Worm (Caenorhabditis elegans) whole organism, mixed stage, embryonic: ENCODE measurements around the gene F46B6.9.
A peak's percentile ranks its signal among the peaks of the same experiment; 100 is the strongest.

ENCODE experiments used
- M03D4.4 ChIP-seq: sonication (generic microtip); optimal IDR thresholded peaks from 2 replicates; lab custom pipeline; 2017; ENCODE audit warnings: mild to moderate bottlenecking, missing genetic modification characterization, missing compliant biosample characterization
- bed-3 ChIP-seq: fragments of 200-800 bp; sonication (Bioruptor generic); optimal IDR thresholded peaks from 3 replicates; lab custom pipeline; 2018; ENCODE audit warnings: mild to moderate bottlenecking, missing genetic modification characterization, moderate library complexity, missing compliant biosample characterization
- blmp-1 ChIP-seq: fragments of 150-350 bp; optimal IDR thresholded peaks from 2 replicates; lab custom pipeline; 2014; ENCODE audit warnings: missing biosample characterization, missing genetic modification characterization
- ceh-39 ChIP-seq: fragments of 150-350 bp; optimal IDR thresholded peaks from 2 replicates; lab custom pipeline; 2014; ENCODE audit warnings: missing biosample characterization, missing genetic modification characterization
- ceh-43 ChIP-seq: fragments of 200-800 bp; sonication (Bioruptor generic); optimal IDR thresholded peaks from 2 replicates; lab custom pipeline; 2018; ENCODE audit warnings: mild to moderate bottlenecking, missing genetic modification characterization, moderate library complexity, missing compliant biosample characterization
- ceh-83 ChIP-seq: fragments of 200-800 bp; sonication (Bioruptor generic); optimal IDR thresholded peaks from 2 replicates; lab custom pipeline; 2018; ENCODE audit warnings: mild to moderate bottlenecking, missing genetic modification characterization, missing compliant biosample characterization
- ces-1 ChIP-seq: fragments of 150-350 bp; optimal IDR thresholded peaks from 2 replicates; lab custom pipeline; 2014; ENCODE audit warnings: missing biosample characterization, missing genetic modification reagents, missing genetic modification characterization
- cnd-1 ChIP-seq: fragments of 200-800 bp; sonication (Bioruptor generic); optimal IDR thresholded peaks from 2 replicates; lab custom pipeline; 2018; ENCODE audit warnings: mild to moderate bottlenecking, missing genetic modification characterization, missing compliant biosample characterization
- drap-1 ChIP-seq: fragments of 200-800 bp; sonication (Bioruptor generic); optimal IDR thresholded peaks from 3 replicates; lab custom pipeline; 2018; ENCODE audit warnings: mild to moderate bottlenecking, missing genetic modification characterization, missing compliant biosample characterization
- elt-1 ChIP-seq: sonication (generic microtip); optimal IDR thresholded peaks from 2 replicates; lab custom pipeline; 2017; ENCODE audit warnings: missing genetic modification characterization, mild to moderate bottlenecking, missing compliant biosample characterization, antibody characterized with exemption, moderate library complexity, borderline replicate concordance; ENCODE audit not compliant: insufficient read depth
- elt-3 ChIP-seq: fragments of 150-350 bp; optimal IDR thresholded peaks from 2 replicates; lab custom pipeline; 2014; ENCODE audit warnings: missing biosample characterization, missing genetic modification characterization
- flh-1 ChIP-seq: fragments of 200-800 bp; sonication (Bioruptor generic); optimal IDR thresholded peaks from 2 replicates; lab custom pipeline; 2018; ENCODE audit warnings: mild to moderate bottlenecking, missing genetic modification characterization, moderate library complexity, missing compliant biosample characterization
- hlh-1 ChIP-seq: fragments of 150-350 bp; optimal IDR thresholded peaks from 2 replicates; lab custom pipeline; 2014; ENCODE audit warnings: missing biosample characterization, missing genetic modification reagents, missing genetic modification characterization
- lin-13 ChIP-seq: fragments of 150-350 bp; optimal IDR thresholded peaks from 2 replicates; lab custom pipeline; 2014; ENCODE audit warnings: missing biosample characterization, missing genetic modification characterization
- lin-32 ChIP-seq: fragments of 200-800 bp; sonication (Bioruptor generic); optimal IDR thresholded peaks from 2 replicates; lab custom pipeline; 2018; ENCODE audit warnings: mild to moderate bottlenecking, missing genetic modification characterization, missing compliant biosample characterization
- lsy-2 ChIP-seq: fragments of 150-350 bp; optimal IDR thresholded peaks from 2 replicates; lab custom pipeline; 2014; ENCODE audit warnings: missing biosample characterization, missing genetic modification characterization
- mab-5 ChIP-seq: fragments of 150-350 bp; optimal IDR thresholded peaks from 2 replicates; lab custom pipeline; 2014; ENCODE audit warnings: missing biosample characterization, missing genetic modification characterization
- mep-1 ChIP-seq: fragments of 150-350 bp; optimal IDR thresholded peaks from 2 replicates; lab custom pipeline; 2017; ENCODE audit warnings: missing biosample characterization, missing genetic modification reagents, missing genetic modification characterization, inconsistent platforms
- mls-2 ChIP-seq: sonication (generic microtip); optimal IDR thresholded peaks from 2 replicates; lab custom pipeline; 2016; ENCODE audit warnings: mild to moderate bottlenecking, missing genetic modification characterization, moderate library complexity, missing compliant biosample characterization
- nhr-12 ChIP-seq: fragments of 150-350 bp; optimal IDR thresholded peaks from 2 replicates; lab custom pipeline; 2014; ENCODE audit warnings: missing biosample characterization, missing genetic modification characterization
- nhr-2 ChIP-seq: fragments of 150-350 bp; optimal IDR thresholded peaks from 2 replicates; lab custom pipeline; 2014; ENCODE audit warnings: missing biosample characterization, missing genetic modification characterization
- nhr-237 ChIP-seq: fragments of 150-350 bp; optimal IDR thresholded peaks from 2 replicates; lab custom pipeline; 2014; ENCODE audit warnings: missing biosample characterization, missing genetic modification characterization
- nhr-28 ChIP-seq: fragments of 150-350 bp; optimal IDR thresholded peaks from 2 replicates; lab custom pipeline; 2014; ENCODE audit warnings: missing biosample characterization, missing genetic modification characterization
- nhr-76 ChIP-seq: sonication (generic microtip); optimal IDR thresholded peaks from 2 replicates; lab custom pipeline; 2017; ENCODE audit warnings: missing biosample characterization, missing genetic modification characterization
- pha-4 ChIP-seq: fragments of 150-350 bp; optimal IDR thresholded peaks from 2 replicates; lab custom pipeline; 2018; ENCODE audit warnings: missing biosample characterization, missing genetic modification reagents, missing genetic modification characterization
- sem-2 ChIP-seq: fragments of 200-800 bp; sonication (Bioruptor generic); optimal IDR thresholded peaks from 2 replicates; lab custom pipeline; 2018; ENCODE audit warnings: mild to moderate bottlenecking, missing genetic modification characterization, missing compliant biosample characterization
- sptf-1 ChIP-seq: sonication (generic microtip); optimal IDR thresholded peaks from 2 replicates; lab custom pipeline; 2017; ENCODE audit warnings: mild to moderate bottlenecking, missing genetic modification characterization, moderate library complexity, missing compliant biosample characterization
- tbx-8 ChIP-seq: fragments of 200-800 bp; sonication (Bioruptor generic); optimal IDR thresholded peaks from 2 replicates; lab custom pipeline; 2018; ENCODE audit warnings: mild to moderate bottlenecking, missing genetic modification characterization, moderate library complexity, missing compliant biosample characterization
- unc-120 ChIP-seq: sonication (generic microtip); optimal IDR thresholded peaks from 2 replicates; lab custom pipeline; 2017; ENCODE audit warnings: missing genetic modification characterization, missing compliant biosample characterization; ENCODE audit not compliant: poor library complexity, severe bottlenecking
- unc-39 ChIP-seq: fragments of 150-350 bp; optimal IDR thresholded peaks from 2 replicates; lab custom pipeline; 2014; ENCODE audit warnings: missing biosample characterization, missing genetic modification characterization
- ztf-11 ChIP-seq: fragments of 150-350 bp; optimal IDR thresholded peaks from 2 replicates; lab custom pipeline; 2014; ENCODE audit warnings: missing biosample characterization, missing genetic modification characterization

The F46B6.9 gene

DNA sequence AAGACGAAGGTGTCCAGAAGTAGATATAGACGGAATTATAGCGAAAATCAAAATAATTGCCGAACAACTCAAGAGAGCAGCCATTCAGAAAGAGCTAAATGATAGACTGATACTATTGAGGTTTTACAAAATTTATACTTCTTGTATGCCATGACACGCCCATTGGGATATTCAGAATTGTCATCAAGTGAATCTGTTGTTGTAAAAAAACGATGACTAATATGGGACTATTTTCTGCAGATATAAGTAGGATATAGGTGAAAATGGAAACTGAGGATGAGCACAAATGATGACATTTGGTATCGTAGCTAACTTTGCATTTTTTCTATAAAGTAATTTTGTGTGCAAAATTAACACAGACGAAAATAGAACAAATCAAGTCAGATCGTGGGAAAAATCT is 40.9 kb upstream of the F46B6.9 start, which contains the start of gene F58E6.8:
Gene F58E6.8, minus strand, starts transcription at position 101 of the 400 bp plus-strand sequence.
- no peak for TF ChIP-seq lin-32 (GFP tag; lab: Kevin White, UChicago)
- TF ChIP-seq cnd-1 (tag; lab: Kevin White, UChicago) = no peak
- no peak for TF ChIP-seq flh-1 (GFP tag; lab: Kevin White, UChicago)
- TF ChIP-seq nhr-76 (tag; lab: Kevin White, UChicago) = no peak
- no peak for TF ChIP-seq lin-13 (tag; lab: Kevin White, UChicago)
- TF ChIP-seq elt-3 = no peak
- no peak for TF ChIP-seq nhr-237 (tag; lab: Kevin White, UChicago)
- TF ChIP-seq drap-1 = no peak
- no peak for TF ChIP-seq nhr-2
- TF ChIP-seq mep-1 (tag; lab: Kevin White, UChicago) = no peak
- TF ChIP-seq mls-2 (tag; lab: Kevin White, UChicago) = no peak
- no peak for TF ChIP-seq ceh-39 (tag; lab: Kevin White, UChicago)
- no peak for TF ChIP-seq sptf-1 (tag; lab: Kevin White, UChicago)
- no peak for TF ChIP-seq lsy-2 (tag; lab: Kevin White, UChicago)
- TF ChIP-seq, all 35 proteins: peak for 0

- no peak for TF ChIP-seq bed-3
These were observed 40.4 kb upstream of the F46B6.9 start, which contains the start of gene hrg-3 for ce11 chrV:9756242-9756641. TSS of gene hrg-3 (plus strand) at chrV:9756468.

- TF ChIP-seq nhr-237 (tag; lab: Kevin White, UChicago) (no peak), unc-120 (tag; lab: Kevin White, UChicago) (no peak), nhr-12 (tag; lab: Kevin White, UChicago) (no peak), elt-3 (no peak), hlh-1 (tag; lab: Kevin White, UChicago) (no peak), ceh-43 (GFP tag; lab: Kevin White, UChicago) (no peak), tbx-8 (GFP tag; lab: Kevin White, UChicago) (no peak), M03D4.4 (tag; lab: Kevin White, UChicago) (no peak), ztf-11 (tag; lab: Kevin White, UChicago) (no peak), nhr-28 (tag; lab: Kevin White, UChicago) (no peak), sptf-1 (tag; lab: Kevin White, UChicago) (no peak), elt-1 (tag; lab: Kevin White, UChicago) (no peak), sem-2 (GFP tag; lab: Kevin White, UChicago) (no peak), lin-32 (GFP tag; lab: Kevin White, UChicago) (no peak), lsy-2 (tag; lab: Kevin White, UChicago) (no peak), nhr-2 (no peak), mep-1 (tag; lab: Kevin White, UChicago) (no peak)
These were observed 38.8 kb upstream of the F46B6.9 start, which contains the start of gene F58E6.11 for ce11 chrV:9757884-9758283. TSS of gene F58E6.11 (minus strand) at chrV:9757984.

DNA sequence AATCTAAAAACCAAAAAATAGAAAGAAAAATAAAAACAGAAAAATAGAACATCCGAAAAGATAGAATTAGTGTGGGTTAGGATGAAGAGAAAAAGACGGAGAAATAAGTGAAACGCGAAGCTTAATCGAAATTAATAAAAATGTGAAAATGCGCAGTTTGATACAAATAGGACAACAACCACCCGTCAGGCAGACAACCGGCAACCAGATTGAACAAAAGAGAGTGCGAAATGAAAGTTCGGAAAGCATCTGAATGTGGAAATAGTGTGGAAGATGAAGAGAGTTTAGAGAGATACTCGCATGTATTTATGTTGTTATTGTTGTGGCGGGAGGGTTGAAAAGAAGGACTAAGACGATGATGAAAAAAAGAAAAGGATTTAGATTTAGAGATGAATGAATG is 38.2 kb upstream of the F46B6.9 start:
- TF ChIP-seq sptf-1 (tag; lab: Kevin White, UChicago) (no peak), blmp-1 (tag; lab: Kevin White, UChicago) (peak; percentile 74)

ce11 chrV:9763759-9764158 is 32.9 kb upstream of the F46B6.9 start:
- TF ChIP-seq ztf-11 (tag; lab: Kevin White, UChicago) = no peak
- TF ChIP-seq nhr-237 (tag; lab: Kevin White, UChicago) = no peak
- TF ChIP-seq ces-1 (GFP tag; lab: Kevin White, UChicago) = peak; percentile 94
- no peak for TF ChIP-seq lsy-2 (tag; lab: Kevin White, UChicago)
- TF ChIP-seq mls-2 (tag; lab: Kevin White, UChicago) = no peak

DNA sequence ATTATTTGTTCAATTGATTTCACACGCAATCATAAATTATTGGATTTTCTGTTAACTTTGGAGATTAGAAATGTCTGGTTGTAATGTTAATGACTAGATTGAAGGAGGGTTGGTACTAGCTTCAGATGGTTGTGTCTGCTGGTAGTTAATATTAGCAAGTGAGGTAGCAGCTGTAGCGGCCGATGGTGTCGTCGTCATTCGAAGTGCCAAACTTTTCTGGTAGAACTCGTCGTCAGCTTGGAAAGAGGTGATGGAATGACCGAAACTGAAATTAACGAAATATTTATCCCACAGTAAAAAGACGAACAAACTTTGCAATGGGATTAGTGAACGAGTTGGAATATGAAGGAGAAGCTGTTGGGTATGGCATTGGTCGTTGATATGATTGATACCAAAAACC is 32.1 kb upstream of the F46B6.9 start:
- TF ChIP-seq unc-39 (no peak), lsy-2 (tag; lab: Kevin White, UChicago) (no peak), bed-3 (no peak), mls-2 (tag; lab: Kevin White, UChicago) (no peak), blmp-1 (tag; lab: Kevin White, UChicago) (no peak), nhr-12 (tag; lab: Kevin White, UChicago) (no peak), nhr-28 (tag; lab: Kevin White, UChicago) (no peak), unc-120 (tag; lab: Kevin White, UChicago) (no peak), nhr-2 (no peak), mab-5 (no peak), pha-4 (tag; lab: Kevin White, UChicago) (no peak), M03D4.4 (tag; lab: Kevin White, UChicago) (no peak), ceh-83 (GFP tag; lab: Kevin White, UChicago) (no peak), ztf-11 (tag; lab: Kevin White, UChicago) (no peak), ces-1 (GFP tag; lab: Kevin White, UChicago) (no peak), hlh-1 (tag; lab: Kevin White, UChicago) (no peak)
